Fruit fly (Drosophila melanogaster) whole organism, embryonic: ENCODE data around the gene cac.

Experiments used
- BEAF-32 ChIP-seq: fragments of 200-800 bp; sonication (Bioruptor generic); optimal IDR thresholded peaks from 3 replicates; lab custom pipeline; 2017; ENCODE audit warnings: missing biosample characterization, missing genetic modification characterization, mild to moderate bottlenecking, moderate library complexity, missing genetic modification reagents
- CG13287 ChIP-seq: fragments of 200-800 bp; sonication (Bioruptor generic); IDR thresholded peaks from 2 replicates; pipeline ENCODE4 v1.3.6; 2022; ENCODE audit warnings: missing biosample characterization, missing genetic modification characterization; ENCODE audit not compliant: partially characterized antibody
- CG13424 ChIP-seq: fragments of 200-800 bp; sonication (Bioruptor generic); optimal IDR thresholded peaks from 2 replicates; lab custom pipeline; 2019; ENCODE audit warnings: missing biosample characterization, mild to moderate bottlenecking, missing genetic modification characterization, moderate library complexity
- CG14014 ChIP-seq: fragments of 200-800 bp; sonication (Bioruptor generic); IDR thresholded peaks from 2 replicates; pipeline ENCODE4 v1.3.6; 2022; ENCODE audit warnings: missing biosample characterization, missing genetic modification characterization
- CG1603 ChIP-seq: fragments of 200-800 bp; sonication (Bioruptor generic); optimal IDR thresholded peaks from 2 replicates; lab custom pipeline; 2019; ENCODE audit warnings: missing biosample characterization, mild to moderate bottlenecking, missing genetic modification characterization, moderate library complexity
- CG16813 ChIP-seq: fragments of 200-800 bp; sonication (Bioruptor generic); IDR thresholded peaks from 3 replicates; pipeline ENCODE4 v1.3.6; 2022; ENCODE audit warnings: missing biosample characterization, missing genetic modification characterization; ENCODE audit not compliant: partially characterized antibody
- CG17568 ChIP-seq: fragments of 200-800 bp; sonication (Bioruptor generic); optimal IDR thresholded peaks from 2 replicates; lab custom pipeline; 2018; ENCODE audit warnings: missing biosample characterization, mild to moderate bottlenecking, missing genetic modification characterization, moderate library complexity
- CG18476 ChIP-seq: fragments of 200-800 bp; sonication (Bioruptor generic); optimal IDR thresholded peaks from 2 replicates; lab custom pipeline; 2016; ENCODE audit warnings: missing biosample characterization, mild to moderate bottlenecking, missing genetic modification characterization
- CG2116 ChIP-seq: fragments of 200-800 bp; sonication (Bioruptor generic); optimal IDR thresholded peaks from 3 replicates; lab custom pipeline; 2018; ENCODE audit warnings: missing biosample characterization, mild to moderate bottlenecking, missing genetic modification characterization
- CG2120 ChIP-seq: fragments of 200-800 bp; sonication (Bioruptor generic); optimal IDR thresholded peaks from 3 replicates; lab custom pipeline; 2016; ENCODE audit warnings: missing biosample characterization, missing genetic modification characterization
- CG2712 ChIP-seq: fragments of 200-800 bp; optimal IDR thresholded peaks from 3 replicates; lab custom pipeline; 2019; ENCODE audit warnings: missing biosample characterization, mild to moderate bottlenecking, missing genetic modification characterization, moderate library complexity
- CG32532 ChIP-seq: fragments of 200-800 bp; sonication (Bioruptor generic); IDR thresholded peaks from 2 replicates; pipeline ENCODE4 v1.3.6; 2022; ENCODE audit warnings: missing biosample characterization, missing genetic modification characterization
- CG34376 ChIP-seq: fragments of 200-800 bp; sonication (Bioruptor generic); optimal IDR thresholded peaks from 2 replicates; lab custom pipeline; 2018; ENCODE audit warnings: missing biosample characterization, mild to moderate bottlenecking, missing genetic modification characterization
- CG3847 ChIP-seq: fragments of 200-800 bp; sonication (Bioruptor generic); IDR thresholded peaks from 2 replicates; pipeline ENCODE4 v1.3.6; 2022; ENCODE audit warnings: missing biosample characterization, missing genetic modification characterization
- CG42726 ChIP-seq: fragments of 200-800 bp; sonication (Bioruptor generic); IDR thresholded peaks from 2 replicates; pipeline ENCODE4 v1.3.6; 2022; ENCODE audit warnings: missing biosample characterization, missing genetic modification characterization; ENCODE audit not compliant: partially characterized antibody
- CG4617 ChIP-seq: fragments of 200-800 bp; sonication (Bioruptor generic); optimal IDR thresholded peaks from 3 replicates; lab custom pipeline; 2016; ENCODE audit warnings: missing biosample characterization, missing genetic modification characterization, borderline replicate concordance
- CG7786 ChIP-seq: fragments of 200-800 bp; sonication (Bioruptor generic); optimal IDR thresholded peaks from 2 replicates; lab custom pipeline; 2016; ENCODE audit warnings: missing biosample characterization, missing genetic modification characterization
- CG8290 ChIP-seq, 3 experiments: fragments of 200-800 bp; sonication (Bioruptor generic); optimal IDR thresholded peaks; 2 replicates each; lab custom pipeline; 2016 to 2019; ENCODE audit warnings: missing biosample characterization in 3 of 3, missing genetic modification characterization in 3 of 3, mild to moderate bottlenecking in 2 of 3, moderate library complexity in 1 of 3
- Dll ChIP-seq: fragments of 200-800 bp; sonication (Bioruptor generic); IDR thresholded peaks from 4 replicates; pipeline ENCODE4 v1.3.6; 2022; ENCODE audit warnings: missing biosample characterization, missing genetic modification characterization; ENCODE audit not compliant: partially characterized antibody
- Dp ChIP-seq: fragments of 200-800 bp; sonication (Bioruptor generic); optimal IDR thresholded peaks from 2 replicates; lab custom pipeline; 2018; ENCODE audit warnings: missing biosample characterization, mild to moderate bottlenecking, missing genetic modification characterization, moderate library complexity
- E2f2 ChIP-seq: fragments of 200-800 bp; sonication (Bioruptor generic); IDR thresholded peaks from 2 replicates; pipeline ENCODE4 v1.3.6; 2022; ENCODE audit warnings: missing biosample characterization, missing genetic modification characterization
- Gug ChIP-seq: fragments of 200-800 bp; sonication (Bioruptor generic); IDR thresholded peaks from 4 replicates; pipeline ENCODE4 v1.3.6; 2022; ENCODE audit warnings: missing biosample characterization, missing genetic modification characterization
- HLH4C ChIP-seq: fragments of 200-800 bp; sonication (Bioruptor generic); IDR thresholded peaks from 3 replicates; pipeline ENCODE4 v1.3.6; 2022; ENCODE audit warnings: missing biosample characterization, missing genetic modification characterization; ENCODE audit not compliant: partially characterized antibody
- Opbp ChIP-seq: fragments of 200-800 bp; sonication (Bioruptor generic); IDR thresholded peaks from 3 replicates; pipeline ENCODE4 v1.3.6; 2022; ENCODE audit warnings: missing biosample characterization, missing genetic modification characterization; ENCODE audit not compliant: partially characterized antibody
- PHDP ChIP-seq: fragments of 200-800 bp; sonication (Bioruptor generic); optimal IDR thresholded peaks from 3 replicates; lab custom pipeline; 2018; ENCODE audit warnings: missing biosample characterization, mild to moderate bottlenecking, missing genetic modification characterization, moderate library complexity
- Rfx ChIP-seq: fragments of 200-800 bp; sonication (Bioruptor generic); IDR thresholded peaks from 2 replicates; pipeline ENCODE4 v1.3.6; 2022; ENCODE audit warnings: missing biosample characterization, missing genetic modification characterization
- Scr ChIP-seq: fragments of 200-800 bp; sonication (Bioruptor generic); IDR thresholded peaks from 2 replicates; pipeline ENCODE4 v1.3.6; 2022; ENCODE audit warnings: missing biosample characterization, missing genetic modification characterization; ENCODE audit not compliant: partially characterized antibody
- Six4 ChIP-seq: fragments of 200-800 bp; sonication (Bioruptor generic); optimal IDR thresholded peaks from 2 replicates; lab custom pipeline; 2016; ENCODE audit warnings: missing biosample characterization, missing genetic modification characterization
- Tbp ChIP-seq: fragments of >200 bp; optimal IDR thresholded peaks from 2 replicates; lab custom pipeline; 2018; ENCODE audit warnings: missing biosample characterization, missing genetic modification characterization
- Trl ChIP-seq, 3 experiments: fragments of >200 bp in 2 of 3; fragments of 200-800 bp in 1 of 3; sonication (Bioruptor generic) in 1 of 3; optimal IDR thresholded peaks; 2 replicates in 1 of 3; 3 replicates in 2 of 3; lab custom pipeline; 2016 to 2017; ENCODE audit warnings: missing biosample characterization in 1 of 3, missing genetic modification characterization in 1 of 3
- Xbp1 ChIP-seq: fragments of 200-800 bp; sonication (Bioruptor generic); optimal IDR thresholded peaks from 3 replicates; lab custom pipeline; 2016; ENCODE audit warnings: missing biosample characterization, mild to moderate bottlenecking, missing genetic modification characterization
- YL-1 ChIP-seq: fragments of 200-800 bp; sonication (Bioruptor generic); optimal IDR thresholded peaks from 3 replicates; lab custom pipeline; 2017; ENCODE audit warnings: missing biosample characterization, mild to moderate bottlenecking, missing genetic modification characterization
- amos ChIP-seq: fragments of 200-800 bp; sonication (Bioruptor generic); IDR thresholded peaks from 2 replicates; pipeline ENCODE4 v1.3.6; 2022; ENCODE audit warnings: missing biosample characterization, missing genetic modification characterization; ENCODE audit not compliant: partially characterized antibody
- bbx ChIP-seq: fragments of 200-800 bp; sonication (Bioruptor generic); IDR thresholded peaks from 2 replicates; pipeline ENCODE4 v1.3.6; 2022; ENCODE audit warnings: missing biosample characterization, missing genetic modification characterization; ENCODE audit not compliant: partially characterized antibody
- chinmo ChIP-seq: fragments of 200-800 bp; sonication (Bioruptor generic); IDR thresholded peaks from 4 replicates; pipeline ENCODE4 v1.3.6; 2022; ENCODE audit warnings: missing biosample characterization, missing genetic modification characterization; ENCODE audit not compliant: partially characterized antibody
- dmrt99B ChIP-seq: fragments of 200-800 bp; sonication (Bioruptor generic); optimal IDR thresholded peaks from 2 replicates; lab custom pipeline; 2018; ENCODE audit warnings: missing biosample characterization, mild to moderate bottlenecking, missing genetic modification characterization, moderate library complexity
- grau ChIP-seq: fragments of 200-800 bp; optimal IDR thresholded peaks from 3 replicates; lab custom pipeline; 2019; ENCODE audit warnings: missing biosample characterization, mild to moderate bottlenecking, missing genetic modification characterization, moderate library complexity
- hbn ChIP-seq: fragments of 200-800 bp; sonication (Bioruptor generic); IDR thresholded peaks from 2 replicates; pipeline ENCODE4 v1.3.6; 2022; ENCODE audit warnings: missing biosample characterization, missing genetic modification characterization; ENCODE audit not compliant: partially characterized antibody
- inv ChIP-seq: fragments of 200-800 bp; sonication (Bioruptor generic); IDR thresholded peaks from 2 replicates; pipeline ENCODE4 v1.3.6; 2022; ENCODE audit warnings: missing biosample characterization, missing genetic modification characterization; ENCODE audit not compliant: partially characterized antibody
- lbe ChIP-seq: fragments of 200-800 bp; sonication (Bioruptor generic); optimal IDR thresholded peaks from 2 replicates; lab custom pipeline; 2016; ENCODE audit warnings: missing biosample characterization, mild to moderate bottlenecking, missing genetic modification characterization
- mld ChIP-seq: fragments of 200-800 bp; sonication (Bioruptor generic); IDR thresholded peaks from 3 replicates; pipeline ENCODE4 v1.3.6; 2022; ENCODE audit warnings: missing biosample characterization, missing genetic modification characterization; ENCODE audit not compliant: partially characterized antibody
- pb ChIP-seq: fragments of 200-800 bp; sonication (Bioruptor generic); optimal IDR thresholded peaks from 3 replicates; lab custom pipeline; 2016; ENCODE audit warnings: missing biosample characterization, missing genetic modification characterization
- row ChIP-seq: fragments of 200-800 bp; sonication (Bioruptor generic); IDR thresholded peaks from 3 replicates; pipeline ENCODE4 v1.3.6; 2022; ENCODE audit warnings: missing biosample characterization, missing genetic modification characterization
- sens ChIP-seq: fragments of 200-800 bp; sonication (Bioruptor generic); peaks from one replicate; lab custom pipeline; 2016; ENCODE audit warnings: missing biosample characterization, missing genetic modification characterization
- sqz ChIP-seq: fragments of 200-800 bp; sonication (Bioruptor generic); optimal IDR thresholded peaks from 3 replicates; lab custom pipeline; 2018; ENCODE audit warnings: missing biosample characterization, mild to moderate bottlenecking, missing genetic modification characterization
- sug ChIP-seq: fragments of 200-800 bp; optimal IDR thresholded peaks from 2 replicates; lab custom pipeline; 2019; ENCODE audit warnings: missing biosample characterization, mild to moderate bottlenecking, missing genetic modification characterization, moderate library complexity
- zfh2 ChIP-seq: fragments of 200-800 bp; sonication (Bioruptor generic); optimal IDR thresholded peaks from 2 replicates; lab custom pipeline; 2016; ENCODE audit warnings: missing biosample characterization, missing genetic modification characterization

The cac gene

dm6 chrX:11888142-11888541 lies 96.7 kb downstream of the cac start, which contains the start of gene CG1840 (continued):
- peak; percentile 1 for TF ChIP-seq zfh2 (GFP tag; lab: Kevin White, UChicago)
- peak; percentile 8 for TF ChIP-seq sug (tag; lab: Kevin White, UChicago)
- 0 out of 2 replicates have a peak, but pooled peaks have one; percentile 40 for TF ChIP-seq CG42726 (GFP tag; lab: Robert Waterston, UW)
- peak; percentile 51; the same call in 2 of the 3 replicates for TF ChIP-seq HLH4C
- peak; percentile 8 for TF ChIP-seq CG34376 (GFP tag; lab: Kevin White, UChicago)
- TF ChIP-seq sqz (GFP tag; lab: Kevin White, UChicago) = peak; percentile 90
- TF ChIP-seq YL-1 (GFP tag; lab: Kevin White, UChicago) = peak; percentile 13
- peak; percentile 0 for TF ChIP-seq PHDP (tag; lab: Kevin White, UChicago)
- peak; percentile 78 for TF ChIP-seq sens (GFP tag; lab: Kevin White, UChicago)
- TF ChIP-seq BEAF-32 (GFP tag; lab: Kevin White, UChicago) = peak; percentile 76
- TF ChIP-seq dmrt99B = no peak
- TF ChIP-seq CG1603 (tag; lab: Kevin White, UChicago) = peak; percentile 28
- peak; percentile 1 for TF ChIP-seq CG2116 (GFP tag; lab: Kevin White, UChicago)
- peak; percentile 31; the same call in 1 of the 2 replicates for TF ChIP-seq CG3847 (GFP tag; lab: Robert Waterston, UW)
- peak; percentile 76 for TF ChIP-seq Xbp1
- TF ChIP-seq bbx = peak; percentile 74
- TF ChIP-seq amos (GFP tag; lab: Robert Waterston, UW) = peak; percentile 80
- TF ChIP-seq CG32532 (GFP tag; lab: Robert Waterston, UW) = peak; percentile 22; the same call in 1 of the 2 replicates
- TF ChIP-seq Scr (GFP tag; lab: Robert Waterston, UW) = peak; percentile 81
- TF ChIP-seq CG16813 = peak; percentile 65
- TF ChIP-seq hbn = peak; percentile 77
- peak; percentile 25 for TF ChIP-seq grau (tag; lab: Kevin White, UChicago)
- TF ChIP-seq lbe (GFP tag; lab: Kevin White, UChicago) = peak; percentile 4
- 0 out of 3 replicates have a peak, but pooled peaks have one; percentile 55 for TF ChIP-seq mld (GFP tag; lab: Robert Waterston, UW)
- TF ChIP-seq Rfx = peak; percentile 50; the same call in 1 of the 2 replicates
- TF ChIP-seq E2f2 (GFP tag; lab: Robert Waterston, UW) = 0 out of 2 replicates have a peak, but pooled peaks have one; percentile 20
- TF ChIP-seq Tbp (GFP tag; lab: Kevin White, UChicago) = no peak
- TF ChIP-seq Gug (GFP tag; lab: Robert Waterston, UW) = no peak
- peak; percentile 80 for TF ChIP-seq row (GFP tag; lab: Robert Waterston, UW)
- TF ChIP-seq Dp (GFP tag; lab: Kevin White, UChicago) = peak; percentile 14
- TF ChIP-seq Dll = peak; percentile 81
- TF ChIP-seq CG17568 (GFP tag; lab: Kevin White, UChicago) = no peak
- TF ChIP-seq CG14014 = 0 out of 2 replicates have a peak, but pooled peaks have one; percentile 13
- TF ChIP-seq Six4 (GFP tag; lab: Kevin White, UChicago) = no peak
- peak; percentile 10 for TF ChIP-seq CG13424 (tag; lab: Kevin White, UChicago)
- peak; percentile 50; the same call in 1 of the 2 replicates for TF ChIP-seq inv (GFP tag; lab: Robert Waterston, UW)
- peak; percentile 85 for TF ChIP-seq CG13287
- peak; percentile 37 for TF ChIP-seq CG2120 (GFP tag; lab: Kevin White, UChicago)
- peak; percentile 31 for TF ChIP-seq CG4617
- no peak for TF ChIP-seq CG7786 (GFP tag; lab: Kevin White, UChicago)
- TF ChIP-seq Opbp (GFP tag; lab: Robert Waterston, UW) = peak; percentile 72
- TF ChIP-seq Trl (optimal IDR thresholded peaks at IDR 0.05; lab: Kevin White, UChicago) = no peak
- no peak for TF ChIP-seq Trl (GFP tag; optimal IDR thresholded peaks at IDR 0.05; lab: Kevin White, UChicago)
- no peak for TF ChIP-seq CG8290 (GFP tag; optimal IDR thresholded peaks at IDR 0.05; lab: Kevin White, UChicago)
- TF ChIP-seq CG8290 (tag; optimal IDR thresholded peaks at IDR 0.05; lab: Kevin White, UChicago) = peak in 1 of 2 experiments; percentile 23
- TF ChIP-seq CG2712 (tag; lab: Kevin White, UChicago) = peak; percentile 13
- TF ChIP-seq chinmo (GFP tag; lab: Robert Waterston, UW) = 0 out of 4 replicates have a peak, but pooled peaks have one; percentile 29
- no peak for TF ChIP-seq pb
- TF ChIP-seq CG18476 (GFP tag; lab: Kevin White, UChicago) = no peak
